Fruit fly (Drosophila melanogaster) whole organism, embryonic: ENCODE measurements around the gene ssp3.

Experiments
- ATbp ChIP-seq: fragments of 200-800 bp; sonication (Bioruptor generic); optimal IDR thresholded peaks from 2 replicates; lab custom pipeline; 2017; ENCODE audit warnings: missing biosample characterization, mild to moderate bottlenecking, missing genetic modification characterization, missing genetic modification reagents
- CG10366 ChIP-seq: fragments of 200-800 bp; sonication (Bioruptor generic); IDR thresholded peaks from 2 replicates; pipeline ENCODE4 v1.3.6; 2022; ENCODE audit warnings: missing biosample characterization, missing genetic modification characterization
- CG11247 ChIP-seq: fragments of 200-800 bp; sonication (Bioruptor generic); IDR thresholded peaks from 2 replicates; pipeline ENCODE4 v1.3.6; 2022; ENCODE audit warnings: missing biosample characterization, missing genetic modification characterization
- CG13123 ChIP-seq: fragments of 200-800 bp; sonication (Bioruptor generic); optimal IDR thresholded peaks from 2 replicates; lab custom pipeline; 2016; ENCODE audit warnings: missing biosample characterization, missing genetic modification characterization
- CG13296 ChIP-seq: fragments of 200-800 bp; sonication (Bioruptor generic); optimal IDR thresholded peaks from 3 replicates; lab custom pipeline; 2018; ENCODE audit warnings: missing biosample characterization, mild to moderate bottlenecking, missing genetic modification characterization
- CG1603 ChIP-seq: fragments of 200-800 bp; sonication (Bioruptor generic); optimal IDR thresholded peaks from 2 replicates; lab custom pipeline; 2019; ENCODE audit warnings: missing biosample characterization, mild to moderate bottlenecking, missing genetic modification characterization, moderate library complexity
- CG16815 ChIP-seq: fragments of 200-800 bp; sonication (Bioruptor generic); optimal IDR thresholded peaks from 3 replicates; lab custom pipeline; 2017; ENCODE audit warnings: missing biosample characterization, mild to moderate bottlenecking, missing genetic modification characterization
- CG17186 ChIP-seq: fragments of 200-800 bp; sonication (Bioruptor generic); optimal IDR thresholded peaks from 3 replicates; lab custom pipeline; 2017; ENCODE audit warnings: missing biosample characterization, missing genetic modification reagents, missing genetic modification characterization
- CG17328 ChIP-seq: fragments of 200-800 bp; sonication (Bioruptor generic); IDR thresholded peaks from 2 replicates; pipeline ENCODE4 v1.3.6; 2022; ENCODE audit warnings: missing biosample characterization, missing genetic modification characterization
- CG17802 ChIP-seq: fragments of 200-800 bp; sonication (Bioruptor generic); optimal IDR thresholded peaks from 2 replicates; lab custom pipeline; 2018; ENCODE audit warnings: missing biosample characterization, mild to moderate bottlenecking, missing genetic modification characterization, moderate library complexity
- CG1792 ChIP-seq: fragments of 200-800 bp; sonication (Bioruptor generic); optimal IDR thresholded peaks from 2 replicates; lab custom pipeline; 2016; ENCODE audit warnings: missing biosample characterization, missing genetic modification characterization
- CG18262 ChIP-seq: fragments of 200-800 bp; optimal IDR thresholded peaks from 3 replicates; lab custom pipeline; 2019; ENCODE audit warnings: missing biosample characterization, mild to moderate bottlenecking, missing genetic modification characterization, moderate library complexity
- CG18476 ChIP-seq: fragments of 200-800 bp; sonication (Bioruptor generic); optimal IDR thresholded peaks from 2 replicates; lab custom pipeline; 2016; ENCODE audit warnings: missing biosample characterization, mild to moderate bottlenecking, missing genetic modification characterization
- CG2678 ChIP-seq: fragments of 200-800 bp; sonication (Bioruptor generic); optimal IDR thresholded peaks from 3 replicates; lab custom pipeline; 2019; ENCODE audit warnings: missing biosample characterization, mild to moderate bottlenecking, missing genetic modification characterization, moderate library complexity
- CG32767 ChIP-seq: fragments of 200-800 bp; sonication (Bioruptor generic); IDR thresholded peaks from 2 replicates; pipeline ENCODE4 v1.3.6; 2022; ENCODE audit warnings: missing biosample characterization, missing genetic modification characterization
- CG3407 ChIP-seq: fragments of 200-800 bp; sonication (Bioruptor generic); optimal IDR thresholded peaks from 2 replicates; lab custom pipeline; 2018; ENCODE audit warnings: missing biosample characterization, mild to moderate bottlenecking, missing genetic modification characterization
- CG5245 ChIP-seq: fragments of 200-800 bp; sonication (Bioruptor generic); optimal IDR thresholded peaks from 3 replicates; lab custom pipeline; 2016; ENCODE audit warnings: missing biosample characterization, missing genetic modification characterization
- CG6654 ChIP-seq: fragments of 200-800 bp; sonication (Bioruptor generic); optimal IDR thresholded peaks from 2 replicates; lab custom pipeline; 2017; ENCODE audit warnings: missing biosample characterization, mild to moderate bottlenecking, missing genetic modification characterization
- CG7372 ChIP-seq: fragments of 200-800 bp; sonication (Bioruptor generic); IDR thresholded peaks from 2 replicates; pipeline ENCODE4 v1.3.6; 2022; ENCODE audit warnings: missing biosample characterization, missing genetic modification characterization
- CG7987 ChIP-seq: fragments of 200-800 bp; sonication (Bioruptor generic); optimal IDR thresholded peaks from 2 replicates; lab custom pipeline; 2018; ENCODE audit warnings: missing biosample characterization, mild to moderate bottlenecking, missing genetic modification characterization, moderate library complexity
- CG8388 ChIP-seq: fragments of 200-800 bp; sonication (Bioruptor generic); optimal IDR thresholded peaks from 2 replicates; lab custom pipeline; 2019; ENCODE audit warnings: missing biosample characterization, mild to moderate bottlenecking, missing genetic modification characterization, moderate library complexity
- CG9215 ChIP-seq: fragments of 200-800 bp; sonication (Bioruptor generic); IDR thresholded peaks from 2 replicates; pipeline ENCODE4 v1.3.6; 2022; ENCODE audit warnings: missing biosample characterization, missing genetic modification characterization
- CG9727 ChIP-seq: fragments of 200-800 bp; sonication (Bioruptor generic); optimal IDR thresholded peaks from 3 replicates; lab custom pipeline; 2017; ENCODE audit warnings: missing biosample characterization, mild to moderate bottlenecking, missing genetic modification characterization
- E2f2 ChIP-seq: fragments of 200-800 bp; sonication (Bioruptor generic); IDR thresholded peaks from 2 replicates; pipeline ENCODE4 v1.3.6; 2022; ENCODE audit warnings: missing biosample characterization, missing genetic modification characterization
- HLH54F ChIP-seq: fragments of 200-800 bp; sonication (Bioruptor generic); optimal IDR thresholded peaks from 3 replicates; lab custom pipeline; 2016; ENCODE audit warnings: missing biosample characterization, missing genetic modification characterization
- Med ChIP-seq: fragments of 200-800 bp; sonication (Bioruptor generic); peaks from one replicate; lab custom pipeline; 2016; ENCODE audit warnings: missing biosample characterization, missing genetic modification characterization, mild to moderate bottlenecking, inconsistent platforms, moderate library complexity
- Rfx ChIP-seq: fragments of 200-800 bp; sonication (Bioruptor generic); IDR thresholded peaks from 2 replicates; pipeline ENCODE4 v1.3.6; 2022; ENCODE audit warnings: missing biosample characterization, missing genetic modification characterization
- Rx ChIP-seq: fragments of 200-800 bp; sonication (Bioruptor generic); IDR thresholded peaks from 2 replicates; pipeline ENCODE4 v1.3.6; 2022; ENCODE audit warnings: missing biosample characterization, missing genetic modification characterization
- Sox102F ChIP-seq: fragments of 200-800 bp; sonication (Bioruptor generic); optimal IDR thresholded peaks from 2 replicates; lab custom pipeline; 2018; ENCODE audit warnings: missing biosample characterization, mild to moderate bottlenecking, missing genetic modification characterization, moderate library complexity
- bsh ChIP-seq, 2 experiments: fragments of 200-800 bp; sonication (Bioruptor generic); optimal IDR thresholded peaks; 2 replicates each; lab custom pipeline; 2017 to 2018; ENCODE audit warnings: mild to moderate bottlenecking in 2 of 2, missing biosample characterization in 2 of 2, missing genetic modification characterization in 2 of 2, moderate library complexity in 1 of 2
- caup ChIP-seq: fragments of 200-800 bp; sonication (Bioruptor generic); optimal IDR thresholded peaks from 3 replicates; lab custom pipeline; 2017; ENCODE audit warnings: missing biosample characterization, mild to moderate bottlenecking, missing genetic modification characterization, moderate library complexity; ENCODE audit not compliant: severe bottlenecking
- ci ChIP-seq: fragments of 200-800 bp; sonication (Bioruptor generic); IDR thresholded peaks from 3 replicates; pipeline ENCODE4 v1.3.6; 2022; ENCODE audit warnings: missing biosample characterization, missing genetic modification characterization
- crc ChIP-seq: fragments of 200-800 bp; sonication (Bioruptor generic); optimal IDR thresholded peaks from 2 replicates; lab custom pipeline; 2016; ENCODE audit warnings: missing biosample characterization, missing genetic modification characterization
- dmrt11E ChIP-seq: fragments of 200-800 bp; sonication (Bioruptor generic); optimal IDR thresholded peaks from 3 replicates; lab custom pipeline; 2018; ENCODE audit warnings: missing biosample characterization, mild to moderate bottlenecking, missing genetic modification characterization, moderate library complexity
- en ChIP-seq: fragments of 200-800 bp; sonication (Bioruptor generic); optimal IDR thresholded peaks from 2 replicates; lab custom pipeline; 2016; ENCODE audit warnings: missing biosample characterization, missing genetic modification characterization
- fd96Cb ChIP-seq: fragments of 200-800 bp; sonication (Bioruptor generic); optimal IDR thresholded peaks from 2 replicates; lab custom pipeline; 2018; ENCODE audit warnings: missing biosample characterization, mild to moderate bottlenecking, missing genetic modification characterization, moderate library complexity
- fru ChIP-seq: fragments of >200 bp; optimal IDR thresholded peaks from 2 replicates; lab custom pipeline; 2017
- gsb ChIP-seq: fragments of 200-800 bp; sonication (Bioruptor generic); IDR thresholded peaks from 2 replicates; pipeline ENCODE4 v1.3.6; 2022; ENCODE audit warnings: missing biosample characterization, missing genetic modification characterization
- jing ChIP-seq: fragments of 200-800 bp; sonication (Bioruptor generic); optimal IDR thresholded peaks from 2 replicates; lab custom pipeline; 2018; ENCODE audit warnings: missing biosample characterization, mild to moderate bottlenecking, missing genetic modification characterization
- klu ChIP-seq: fragments of 200-800 bp; sonication (Bioruptor generic); IDR thresholded peaks from 2 replicates; pipeline ENCODE4 v1.3.6; 2022; ENCODE audit warnings: missing biosample characterization, missing genetic modification characterization
- lilli ChIP-seq: fragments of 200-800 bp; sonication (Bioruptor generic); optimal IDR thresholded peaks from 3 replicates; lab custom pipeline; 2016; ENCODE audit warnings: missing biosample characterization, missing genetic modification characterization
- maf-S ChIP-seq: fragments of 200-800 bp; sonication (Bioruptor generic); optimal IDR thresholded peaks from 2 replicates; lab custom pipeline; 2016; ENCODE audit warnings: missing biosample characterization, missing genetic modification characterization
- oc ChIP-seq: fragments of 200-800 bp; sonication (Bioruptor generic); optimal IDR thresholded peaks from 2 replicates; lab custom pipeline; 2018; ENCODE audit warnings: missing biosample characterization, mild to moderate bottlenecking, missing genetic modification characterization, moderate library complexity
- phol ChIP-seq: fragments of 200-800 bp; sonication (Bioruptor generic); optimal IDR thresholded peaks from 3 replicates; lab custom pipeline; 2018; ENCODE audit warnings: missing biosample characterization, mild to moderate bottlenecking, missing genetic modification characterization, moderate library complexity
- ranshi ChIP-seq: fragments of 200-800 bp; sonication (Bioruptor generic); IDR thresholded peaks from 2 replicates; pipeline ENCODE4 v1.3.6; 2022; ENCODE audit warnings: missing biosample characterization, missing genetic modification characterization
- row ChIP-seq: fragments of 200-800 bp; sonication (Bioruptor generic); IDR thresholded peaks from 3 replicates; pipeline ENCODE4 v1.3.6; 2022; ENCODE audit warnings: missing biosample characterization, missing genetic modification characterization
- sens ChIP-seq: fragments of 200-800 bp; sonication (Bioruptor generic); peaks from one replicate; lab custom pipeline; 2016; ENCODE audit warnings: missing biosample characterization, missing genetic modification characterization
- sr ChIP-seq: fragments of 200-800 bp; sonication (Bioruptor generic); IDR thresholded peaks from 3 replicates; pipeline ENCODE4 v1.3.6; 2022; ENCODE audit warnings: missing biosample characterization, missing genetic modification characterization
- tap ChIP-seq: fragments of 200-800 bp; optimal IDR thresholded peaks from 3 replicates; lab custom pipeline; 2019; ENCODE audit warnings: missing biosample characterization, mild to moderate bottlenecking, missing genetic modification characterization, moderate library complexity
- tgo ChIP-seq: fragments of 200-800 bp; sonication (Bioruptor generic); IDR thresholded peaks from 3 replicates; pipeline ENCODE4 v1.3.6; 2022; ENCODE audit warnings: missing biosample characterization, missing genetic modification characterization
- unpg ChIP-seq: fragments of 200-800 bp; sonication (Bioruptor generic); optimal IDR thresholded peaks from 3 replicates; lab custom pipeline; 2018; ENCODE audit warnings: missing biosample characterization, mild to moderate bottlenecking, missing genetic modification characterization, moderate library complexity
- zf30C ChIP-seq: fragments of 200-800 bp; sonication (Bioruptor generic); optimal IDR thresholded peaks from 3 replicates; lab custom pipeline; 2018; ENCODE audit warnings: missing biosample characterization, mild to moderate bottlenecking, missing genetic modification characterization

ssp3 gene

DNA sequence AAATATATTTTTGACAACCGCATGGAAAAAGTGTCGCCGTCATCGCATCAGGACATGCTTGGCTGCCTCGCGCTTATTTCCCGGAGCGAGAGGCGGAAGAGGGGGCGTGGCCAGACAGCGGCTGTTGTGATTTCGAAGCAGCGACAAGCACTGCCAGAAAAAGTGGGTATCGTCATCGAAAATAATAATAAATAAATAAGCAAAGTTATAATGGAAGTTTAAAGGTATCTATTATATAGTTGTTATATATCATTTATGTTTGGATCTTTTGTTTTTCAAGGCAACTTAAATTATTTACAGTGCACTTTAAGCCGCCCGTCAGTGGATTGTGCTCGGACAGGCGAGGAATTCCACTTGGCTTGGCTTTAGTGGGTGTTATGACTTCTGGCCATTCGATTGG lies 54.4 kb downstream of the ssp3 start (continued):
- no peak for TF ChIP-seq crc (GFP tag; lab: Kevin White, UChicago)
- TF ChIP-seq Sox102F (GFP tag; lab: Kevin White, UChicago), result peak; percentile 27
- TF ChIP-seq HLH54F, result no peak
- TF ChIP-seq CG2678 (tag; lab: Kevin White, UChicago), result peak; percentile 18
- no peak for TF ChIP-seq Rx (GFP tag; lab: Robert Waterston, UW)
- TF ChIP-seq sr (GFP tag; lab: Robert Waterston, UW), result no peak
- TF ChIP-seq fd96Cb (tag; lab: Kevin White, UChicago), result no peak
- peak; percentile 13 for TF ChIP-seq tap (tag; lab: Kevin White, UChicago)
- TF ChIP-seq E2f2 (GFP tag; lab: Robert Waterston, UW), result no peak
- peak; percentile 3 for TF ChIP-seq caup (GFP tag; lab: Kevin White, UChicago)
- TF ChIP-seq CG9215 (GFP tag; lab: Robert Waterston, UW), result no peak
- TF ChIP-seq ranshi (GFP tag; lab: Robert Waterston, UW), result peak; percentile 11; the same call in 1 of the 2 replicates
- peak; percentile 25; the same call in 1 of the 2 replicates for TF ChIP-seq Rfx
- TF ChIP-seq CG1792 (GFP tag; lab: Kevin White, UChicago), result no peak
- no peak for TF ChIP-seq CG7987 (GFP tag; lab: Kevin White, UChicago)
- TF ChIP-seq en (GFP tag; lab: Kevin White, UChicago), result no peak
- TF ChIP-seq CG8388 (GFP tag; lab: Kevin White, UChicago), result peak; percentile 17
- TF ChIP-seq CG18476, result no peak
- TF ChIP-seq CG6654 (GFP tag; lab: Kevin White, UChicago), result no peak
- no peak for TF ChIP-seq CG11247 (GFP tag; lab: Robert Waterston, UW)
- TF ChIP-seq zf30C (GFP tag; lab: Kevin White, UChicago), result no peak
- TF ChIP-seq CG7372, result no peak
- TF ChIP-seq CG32767 (GFP tag; lab: Robert Waterston, UW), result no peak
- no peak for TF ChIP-seq CG13123 (GFP tag; lab: Kevin White, UChicago)
- TF ChIP-seq sens (GFP tag; lab: Kevin White, UChicago), result peak; percentile 67
- TF ChIP-seq CG17802 (tag; lab: Kevin White, UChicago), result no peak
- 0 out of 3 replicates have a peak, but pooled peaks have one; percentile 22 for TF ChIP-seq tgo (GFP tag; lab: Robert Waterston, UW)
- no peak for TF ChIP-seq CG13296 (GFP tag; lab: Kevin White, UChicago)
- TF ChIP-seq ATbp (GFP tag; lab: Kevin White, UChicago), result peak; percentile 5
- peak; percentile 12 for TF ChIP-seq phol (tag; lab: Kevin White, UChicago)
- peak; percentile 12 for TF ChIP-seq CG1603
- TF ChIP-seq gsb (GFP tag; lab: Robert Waterston, UW), result no peak
- TF ChIP-seq CG17186 (GFP tag; lab: Kevin White, UChicago), result no peak
- TF ChIP-seq lilli (GFP tag; lab: Kevin White, UChicago), result no peak
- peak; percentile 11 for TF ChIP-seq CG3407 (GFP tag; lab: Kevin White, UChicago)
- TF ChIP-seq CG5245, result peak; percentile 1
- no peak for TF ChIP-seq fru (lab: Kevin White, UChicago)
- peak; percentile 40 for TF ChIP-seq unpg (GFP tag; lab: Kevin White, UChicago)
- TF ChIP-seq CG17328, result 0 out of 2 replicates have a peak, but pooled peaks have one; percentile 19
- TF ChIP-seq klu (GFP tag; lab: Robert Waterston, UW), result no peak
- peak; percentile 31 for TF ChIP-seq CG18262 (tag; lab: Kevin White, UChicago)
- TF ChIP-seq CG10366 (GFP tag; lab: Robert Waterston, UW), result no peak
- 0 out of 3 replicates have a peak, but pooled peaks have one; percentile 33 for TF ChIP-seq ci
- TF ChIP-seq row (GFP tag; lab: Robert Waterston, UW), result peak; percentile 38
- TF ChIP-seq jing (GFP tag; lab: Kevin White, UChicago), result no peak
- peak; percentile 48 for TF ChIP-seq dmrt11E
- TF ChIP-seq Med (GFP tag; lab: Kevin White, UChicago), result peak; percentile 33
- peak in 1 of 2 experiments; percentile 53 for TF ChIP-seq bsh (GFP tag; optimal IDR thresholded peaks at IDR 0.05; lab: Kevin White, UChicago)
- TF ChIP-seq oc, result no peak
- peak; percentile 7 for TF ChIP-seq CG16815 (GFP tag; lab: Kevin White, UChicago)
- peak; percentile 29 for TF ChIP-seq CG9727 (GFP tag; lab: Kevin White, UChicago)
- no peak for TF ChIP-seq maf-S
